Fruit fly (Drosophila melanogaster) whole organism, embryonic: ENCODE data around the gene mino.

Experiments used
- CG1529 ChIP-seq: fragments of 200-800 bp; sonication (Bioruptor generic); optimal IDR thresholded peaks from 3 replicates; lab custom pipeline; 2018; ENCODE audit warnings: missing biosample characterization, missing genetic modification characterization
- CG6791 ChIP-seq: fragments of 200-800 bp; sonication (Bioruptor generic); IDR thresholded peaks from 3 replicates; pipeline ENCODE4 v1.3.6; 2022; ENCODE audit warnings: missing biosample characterization, missing genetic modification characterization; ENCODE audit not compliant: partially characterized antibody
- MTF-1 ChIP-seq: fragments of 200-800 bp; sonication (Bioruptor generic); optimal IDR thresholded peaks from 2 replicates; lab custom pipeline; 2018; ENCODE audit warnings: missing biosample characterization, mild to moderate bottlenecking, missing genetic modification characterization, borderline replicate concordance

dm6 chr3R:27928984-27929924 is 4.3 kb downstream of the mino start:
- TF ChIP-seq CG1529 (GFP tag; lab: Kevin White, UChicago) (no peak), MTF-1 (GFP tag; lab: Kevin White, UChicago) (no peak), CG6791 (GFP tag; lab: Robert Waterston, UW) (no peak)
